Fruit fly (Drosophila melanogaster): ENCODE measurements around the gene pb.

Gene pb

dm6 chr3R:6706327-6706726 is 35.5 kb downstream of the pb start:
- TF ChIP-seq HLH106 (tag; optimal IDR thresholded peaks at IDR 0.05) (no peak), psq (GFP tag; optimal IDR thresholded peaks at IDR 0.05) (no peak), OdsH (GFP tag; optimal IDR thresholded peaks at IDR 0.05) (no peak), pan (optimal IDR thresholded peaks at IDR 0.05) (no peak), woc (GFP tag; optimal IDR thresholded peaks at IDR 0.05) (no peak), sage (GFP tag; optimal IDR thresholded peaks at IDR 0.05) (no peak), N (GFP tag; optimal IDR thresholded peaks at IDR 0.05) (no peak), CrebA (GFP tag; optimal IDR thresholded peaks at IDR 0.05; ENCODE audit: borderline replicate concordance) (no peak), dmrt93B (GFP tag; optimal IDR thresholded peaks at IDR 0.05) (no peak), tai (GFP tag; optimal IDR thresholded peaks at IDR 0.05) (no peak), dl (GFP tag; optimal IDR thresholded peaks at IDR 0.05; ENCODE audit: insufficient read depth in 1 of 2, partially characterized antibody in 2 of 2) (no peak), br (GFP tag; optimal IDR thresholded peaks at IDR 0.05) (no peak), Dfd (GFP tag; optimal IDR thresholded peaks at IDR 0.05) (no peak), CG32264 (GFP tag; optimal IDR thresholded peaks at IDR 0.05) (no peak), usp (GFP tag; optimal IDR thresholded peaks at IDR 0.05) (no peak), h (GFP tag; optimal IDR thresholded peaks at IDR 0.05) (no peak), Hnf4 (GFP tag; optimal IDR thresholded peaks at IDR 0.05) (no peak), Sp1 (GFP tag; optimal IDR thresholded peaks at IDR 0.05) (no peak)

dm6 chr3R:6703784-6704183 is 38.1 kb downstream of the pb start, which contains the start of gene Ccp84Aa:
TSS of gene Ccp84Aa (plus strand) at chr3R:6704084.
- no peak for TF ChIP-seq Dif (GFP tag; optimal IDR thresholded peaks at IDR 0.05; ENCODE audit: partially characterized antibody)
- no peak for TF ChIP-seq Rel (GFP tag; optimal IDR thresholded peaks at IDR 0.05)
- no peak for TF ChIP-seq Rel (tag; optimal IDR thresholded peaks at IDR 0.05)
- TF ChIP-seq dl (GFP tag; optimal IDR thresholded peaks at IDR 0.05; ENCODE audit: insufficient read depth in 1 of 2, partially characterized antibody in 2 of 2) = no peak
- no peak for TF ChIP-seq tai (GFP tag; optimal IDR thresholded peaks at IDR 0.05)
- TF ChIP-seq brk (GFP tag; optimal IDR thresholded peaks at IDR 0.05) = no peak
- TF ChIP-seq lola (GFP tag; optimal IDR thresholded peaks at IDR 0.05) = no peak
- no peak for TF ChIP-seq Jra (GFP tag; optimal IDR thresholded peaks at IDR 0.05)
- no peak for TF ChIP-seq sage (GFP tag; optimal IDR thresholded peaks at IDR 0.05)
- TF ChIP-seq Hr78 (GFP tag; optimal IDR thresholded peaks at IDR 0.05) = no peak
- no peak for TF ChIP-seq br (GFP tag; optimal IDR thresholded peaks at IDR 0.05)
- no peak for TF ChIP-seq Myc (optimal IDR thresholded peaks at IDR 0.05)
- TF ChIP-seq Dfd (GFP tag; optimal IDR thresholded peaks at IDR 0.05) = no peak
- TF ChIP-seq dsf (GFP tag; optimal IDR thresholded peaks at IDR 0.05; ENCODE audit: borderline replicate concordance) = no peak
- no peak for TF ChIP-seq fru (GFP tag; optimal IDR thresholded peaks at IDR 0.05)

dm6 chr3R:6702777-6703176 is 39.1 kb downstream of the pb start, which contains the start of gene Ccp84Ab:
TSS of gene Ccp84Ab (minus strand) at chr3R:6702877.
- no peak for TF ChIP-seq Rel (GFP tag; optimal IDR thresholded peaks at IDR 0.05)
- no peak for TF ChIP-seq Rel (tag; optimal IDR thresholded peaks at IDR 0.05)
- no peak for TF ChIP-seq ey (GFP tag; optimal IDR thresholded peaks at IDR 0.05)
- no peak for TF ChIP-seq pan (optimal IDR thresholded peaks at IDR 0.05)
- TF ChIP-seq Mio (GFP tag; optimal IDR thresholded peaks at IDR 0.05) = no peak
- TF ChIP-seq psq (GFP tag; optimal IDR thresholded peaks at IDR 0.05) = no peak
- TF ChIP-seq Dfd (GFP tag; optimal IDR thresholded peaks at IDR 0.05) = no peak
- TF ChIP-seq foxo (GFP tag; optimal IDR thresholded peaks at IDR 0.05) = no peak
- TF ChIP-seq h (GFP tag; optimal IDR thresholded peaks at IDR 0.05) = no peak
- no peak for TF ChIP-seq CG32264 (GFP tag; optimal IDR thresholded peaks at IDR 0.05)
- no peak for TF ChIP-seq Sp1 (GFP tag; optimal IDR thresholded peaks at IDR 0.05)
- TF ChIP-seq Dif (GFP tag; optimal IDR thresholded peaks at IDR 0.05; ENCODE audit: partially characterized antibody) = no peak
- no peak for TF ChIP-seq CrebA (GFP tag; optimal IDR thresholded peaks at IDR 0.05; ENCODE audit: borderline replicate concordance)

dm6 chr3R:6696221-6696749 is 45.6 kb downstream of the pb start, which contains the start of gene Ccp84Ac:
TSS of gene Ccp84Ac (minus strand) at chr3R:6696271.
- TF ChIP-seq psq (GFP tag; optimal IDR thresholded peaks at IDR 0.05) = no peak
- no peak for TF ChIP-seq Vsx2 (GFP tag; optimal IDR thresholded peaks at IDR 0.05; ENCODE audit: partially characterized antibody)
- no peak for TF ChIP-seq sv (GFP tag; optimal IDR thresholded peaks at IDR 0.05)
- no peak for TF ChIP-seq fru (GFP tag; optimal IDR thresholded peaks at IDR 0.05)
- no peak for TF ChIP-seq CG32264 (GFP tag; optimal IDR thresholded peaks at IDR 0.05)
- no peak for TF ChIP-seq Myc (optimal IDR thresholded peaks at IDR 0.05)
- TF ChIP-seq usp (GFP tag; optimal IDR thresholded peaks at IDR 0.05) = no peak
